Fruit fly (Drosophila melanogaster) whole organism, adult: ENCODE measurements around the gene Fancm.

Source experiments
- CG11617 ChIP-seq: fragments of 200-800 bp; sonication (Bioruptor generic); optimal IDR thresholded peaks from 2 replicates; lab custom pipeline; 2017; ENCODE audit warnings: mild to moderate bottlenecking, missing biosample characterization, missing genetic modification reagents, missing genetic modification characterization
- CG14711 ChIP-seq: fragments of 200-800 bp; sonication (Bioruptor generic); optimal IDR thresholded peaks from 2 replicates; lab custom pipeline; 2018; ENCODE audit warnings: missing biosample characterization, mild to moderate bottlenecking, missing genetic modification characterization, moderate library complexity
- CG1620 ChIP-seq: fragments of 200-800 bp; sonication (Bioruptor generic); optimal IDR thresholded peaks from 2 replicates; lab custom pipeline; 2016; ENCODE audit warnings: missing biosample characterization, missing genetic modification characterization
- CG33017 ChIP-seq: fragments of 200-800 bp; sonication (Bioruptor generic); optimal IDR thresholded peaks from 2 replicates; lab custom pipeline; 2018; ENCODE audit warnings: missing biosample characterization, mild to moderate bottlenecking, missing genetic modification characterization, moderate library complexity
- CG5204 ChIP-seq: fragments of 200-800 bp; sonication (Bioruptor generic); optimal IDR thresholded peaks from 2 replicates; lab custom pipeline; 2016; ENCODE audit warnings: missing biosample characterization, missing genetic modification characterization
- CG7045 ChIP-seq: fragments of 200-800 bp; sonication (Bioruptor generic); optimal IDR thresholded peaks from 2 replicates; lab custom pipeline; 2017; ENCODE audit warnings: missing biosample characterization, mild to moderate bottlenecking, missing genetic modification characterization
- Clk ChIP-seq: fragments of 200-800 bp; sonication (Bioruptor generic); optimal IDR thresholded peaks from 2 replicates; lab custom pipeline; 2017; ENCODE audit warnings: missing biosample characterization, missing genetic modification characterization
- Hr96 ChIP-seq: fragments of 200-800 bp; sonication (Bioruptor generic); optimal IDR thresholded peaks from 2 replicates; lab custom pipeline; 2016; ENCODE audit warnings: missing biosample characterization, missing genetic modification characterization
- Mnt ChIP-seq: fragments of 200-800 bp; sonication (Bioruptor generic); optimal IDR thresholded peaks from 2 replicates; lab custom pipeline; 2016; ENCODE audit warnings: missing biosample characterization, mild to moderate bottlenecking, missing genetic modification characterization
- cic ChIP-seq: fragments of 200-800 bp; sonication (Bioruptor generic); optimal IDR thresholded peaks from 2 replicates; lab custom pipeline; 2017; ENCODE audit warnings: missing biosample characterization, mild to moderate bottlenecking, missing genetic modification characterization, moderate library complexity
- kay ChIP-seq: fragments of 200-800 bp; sonication (Bioruptor generic); peaks from one replicate; lab custom pipeline; 2016; ENCODE audit warnings: missing biosample characterization, missing genetic modification characterization, borderline replicate concordance
- ovo ChIP-seq: fragments of 200-800 bp; sonication (Bioruptor generic); optimal IDR thresholded peaks from 2 replicates; lab custom pipeline; 2016; ENCODE audit warnings: missing biosample characterization, missing genetic modification characterization
- pad ChIP-seq: fragments of 200-800 bp; sonication (Bioruptor generic); optimal IDR thresholded peaks from 3 replicates; lab custom pipeline; 2017; ENCODE audit warnings: missing biosample characterization, missing genetic modification characterization, mild to moderate bottlenecking, moderate library complexity, missing genetic modification reagents
- tj ChIP-seq: fragments of 200-800 bp; sonication (Bioruptor generic); optimal IDR thresholded peaks from 3 replicates; lab custom pipeline; 2017; ENCODE audit warnings: missing biosample characterization, mild to moderate bottlenecking, missing genetic modification characterization, moderate library complexity
- toe ChIP-seq: fragments of 200-800 bp; sonication (Bioruptor generic); optimal IDR thresholded peaks from 2 replicates; lab custom pipeline; 2016; ENCODE audit warnings: missing biosample characterization, missing genetic modification characterization

Gene Fancm

DNA sequence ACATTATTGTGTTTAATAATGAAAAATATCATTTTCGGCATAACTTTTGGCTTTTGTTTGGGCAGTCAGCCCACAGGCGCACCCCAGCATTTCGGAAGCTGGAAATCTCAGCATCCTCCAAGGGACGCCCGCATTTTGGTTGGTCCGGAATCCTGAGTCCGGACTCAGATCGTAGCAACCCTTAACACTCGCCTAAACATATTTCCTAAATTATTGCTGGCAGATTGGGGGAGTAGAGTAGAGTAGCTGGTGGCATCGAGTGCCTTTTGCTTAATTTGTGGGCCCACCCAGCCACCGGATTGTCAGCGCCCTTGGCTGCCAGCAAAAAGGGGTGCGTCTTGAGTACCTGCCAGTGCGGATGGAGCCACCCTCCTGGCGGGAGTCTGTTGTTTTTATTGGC is 52.1 kb downstream of the Fancm start:
- TF ChIP-seq kay (GFP tag; lab: Kevin White, UChicago) (no peak), Hr96 (no peak), Clk (no peak), CG11617 (GFP tag; lab: Kevin White, UChicago) (no peak), ovo (GFP tag; lab: Kevin White, UChicago) (no peak), CG7045 (GFP tag; lab: Kevin White, UChicago) (no peak), pad (GFP tag; lab: Kevin White, UChicago) (no peak), toe (no peak), CG1620 (no peak)

DNA sequence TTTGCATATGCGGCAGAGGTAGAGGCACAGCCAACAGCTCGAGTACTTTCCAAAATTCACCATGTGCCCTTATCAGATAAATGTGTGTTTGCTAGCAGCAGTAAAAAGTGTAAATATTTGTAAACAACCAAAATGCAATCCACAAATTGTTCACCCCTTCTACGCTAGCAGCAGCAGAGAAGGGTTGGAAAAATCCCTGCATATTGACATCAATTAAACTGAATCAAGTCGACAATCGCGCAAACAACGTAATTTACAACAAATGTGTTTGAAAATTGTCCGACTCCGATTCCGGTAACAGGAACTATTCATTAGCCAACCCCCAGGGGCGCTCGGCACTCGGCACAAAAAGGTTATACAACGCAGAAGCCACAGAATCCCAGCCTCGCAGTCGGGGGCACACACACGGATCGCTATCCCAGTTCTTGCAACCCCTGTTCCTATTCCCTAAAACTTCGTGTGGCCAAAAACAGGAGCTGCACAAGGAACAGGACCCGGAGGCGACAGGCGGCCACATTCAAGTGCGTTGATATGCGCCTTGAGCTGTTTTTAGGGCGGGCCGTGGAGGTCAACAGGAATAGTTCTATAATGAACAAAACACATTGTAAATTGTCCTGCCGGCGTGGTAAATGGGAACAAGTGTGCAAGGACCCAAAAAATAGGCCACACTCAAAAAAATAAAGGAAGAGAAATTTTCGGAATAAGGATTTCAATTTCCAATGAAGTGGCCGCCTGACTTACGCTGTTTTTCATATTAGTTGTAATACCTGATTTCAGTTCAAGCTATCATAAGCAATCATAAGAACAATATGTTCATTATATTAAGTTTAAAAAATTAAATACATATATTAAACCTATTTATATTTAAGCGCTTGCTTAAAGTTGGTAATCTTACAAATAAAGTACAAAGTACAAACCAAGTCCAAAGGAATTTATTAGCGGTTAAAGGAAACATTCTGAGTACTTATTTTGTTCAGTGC is 52.9 kb downstream of the Fancm start:
- TF ChIP-seq ovo (GFP tag; lab: Kevin White, UChicago) (no peak), Mnt (GFP tag; lab: Kevin White, UChicago) (no peak), kay (GFP tag; lab: Kevin White, UChicago) (no peak), CG11617 (GFP tag; lab: Kevin White, UChicago) (no peak), Clk (no peak), CG7045 (GFP tag; lab: Kevin White, UChicago) (no peak), cic (no peak), CG5204 (GFP tag; lab: Kevin White, UChicago) (no peak), CG14711 (tag; lab: Kevin White, UChicago) (no peak), toe (no peak), CG33017 (no peak), tj (GFP tag; lab: Kevin White, UChicago) (no peak)
